Worm (Caenorhabditis elegans) whole organism, L1 larva: ENCODE measurements around the gene kvs-4.

Experiments
- ama-1 ChIP-seq: fragments of 150-350 bp; optimal IDR thresholded peaks from 2 replicates; lab custom pipeline; 2014
- lin-15B ChIP-seq: fragments of 150-350 bp; sonication (generic microtip); optimal IDR thresholded peaks from 3 replicates; lab custom pipeline; 2014; ENCODE audit warnings: missing biosample characterization, missing genetic modification characterization
- nhr-12 ChIP-seq: sonication (generic microtip); optimal IDR thresholded peaks from 2 replicates; lab custom pipeline; 2017; ENCODE audit warnings: missing biosample characterization, missing genetic modification characterization
- nhr-28 ChIP-seq: fragments of 150-350 bp; optimal IDR thresholded peaks from 2 replicates; lab custom pipeline; 2014; ENCODE audit warnings: missing biosample characterization, missing genetic modification characterization

- no peak for TF ChIP-seq nhr-12 (tag; lab: Kevin White, UChicago)
- no peak for TF ChIP-seq ama-1 (lab: Kevin White, UChicago)
- no peak for TF ChIP-seq lin-15B (tag; lab: Kevin White, UChicago)
- no peak for TF ChIP-seq nhr-28 (tag; lab: Kevin White, UChicago)
These were observed 24.3 kb downstream of the kvs-4 start, which contains the start of gene spat-2 for ce11 chrIII:11036640-11037039.
